Worm (Caenorhabditis elegans) whole organism, dauer: ENCODE data around the gene R01H2.2.

Source experiments
- unc-62 ChIP-seq: sonication (generic microtip); optimal IDR thresholded peaks from 2 replicates; lab custom pipeline; 2017; ENCODE audit warnings: missing biosample characterization, missing genetic modification reagents, missing genetic modification characterization

R01H2.2 gene

DNA sequence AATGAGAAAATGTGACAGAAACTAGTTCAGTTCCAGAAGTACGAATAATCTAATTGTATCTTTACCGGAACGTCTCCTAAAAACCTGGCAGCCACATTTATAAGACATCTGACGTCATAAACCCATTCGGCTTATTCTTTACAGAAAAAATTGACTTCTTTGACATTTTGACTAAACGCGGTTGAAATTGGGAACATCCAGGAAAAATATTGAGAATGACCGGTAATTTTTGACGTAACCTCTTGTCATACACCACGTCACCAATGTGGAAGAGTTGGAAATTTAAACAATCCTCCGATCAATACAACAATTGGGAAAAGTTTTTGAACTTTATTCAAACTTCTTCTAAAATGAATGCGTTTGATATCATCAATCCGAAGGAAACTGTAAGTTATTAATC lies 34.7 kb downstream of the R01H2.2 start, which contains the start of gene ZK418.2:
TSS of gene ZK418.2 (plus strand) at position 301 of the 400 bp plus-strand sequence.
- TF ChIP-seq unc-62: no peak

DNA sequence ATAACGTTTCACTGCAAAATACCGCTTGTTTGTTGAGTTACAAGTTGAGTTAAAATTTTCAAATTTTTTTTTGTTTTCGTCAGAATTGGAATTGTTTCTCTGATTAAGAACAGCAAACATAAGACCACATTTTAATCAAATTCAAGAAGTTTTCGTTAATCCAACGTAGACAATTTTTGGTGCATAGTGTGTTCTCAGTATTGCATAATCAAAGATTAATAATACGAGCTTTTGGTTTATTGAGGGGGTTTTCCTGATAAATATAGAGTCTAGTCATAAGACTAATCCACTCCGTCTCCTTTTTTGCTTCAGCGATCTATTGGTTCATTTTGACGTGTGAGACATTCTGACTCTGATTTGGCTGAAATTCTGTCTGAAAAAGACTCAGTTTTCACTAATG lies 38.8 kb downstream of the R01H2.2 start, which contains the start of gene nhr-9:
TSS of gene nhr-9 (plus strand) at position 307 of the 400 bp plus-strand sequence.
- no peak for TF ChIP-seq unc-62

DNA sequence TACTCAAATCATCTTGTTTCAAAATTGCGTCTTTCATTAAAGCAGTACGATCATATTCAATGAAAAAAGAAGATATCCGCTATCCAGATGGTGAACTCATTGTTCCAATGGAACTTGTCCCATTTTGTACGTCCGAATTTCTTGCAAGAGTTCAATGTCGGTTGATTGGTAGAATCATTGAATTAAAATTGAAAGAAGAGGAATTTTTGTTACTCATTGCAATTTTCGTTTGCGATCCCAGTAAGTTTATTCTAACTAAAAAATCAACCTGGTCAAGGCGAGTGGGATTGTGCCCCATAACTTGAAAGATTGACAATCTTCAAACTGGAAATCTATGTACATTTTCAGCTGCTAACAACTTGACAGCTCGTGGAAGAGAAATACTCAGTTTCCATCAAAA lies 40.1 kb downstream of the R01H2.2 start:
- no peak for TF ChIP-seq unc-62

DNA sequence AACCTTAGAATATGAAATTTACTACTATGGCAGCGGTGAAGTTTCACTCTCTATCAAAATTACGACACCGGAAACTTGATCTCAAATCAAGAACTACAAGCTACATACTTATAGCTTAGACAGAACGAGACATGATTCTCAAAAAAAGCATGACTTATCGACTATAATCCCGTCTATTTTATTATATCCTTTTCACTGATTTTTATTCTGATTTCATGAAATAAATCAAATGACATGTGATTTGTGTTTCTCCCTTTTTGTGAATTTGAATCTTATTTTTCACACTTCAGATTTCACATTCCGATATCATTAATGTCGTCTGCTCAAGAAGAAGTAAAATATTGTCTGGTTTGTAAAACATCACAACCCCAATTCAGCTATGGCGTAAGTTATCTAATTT lies 43.7 kb downstream of the R01H2.2 start, which contains the start of gene ZK418.11:
TSS of gene ZK418.11 (plus strand) at position 289 of the 400 bp plus-strand sequence.
- no peak for TF ChIP-seq unc-62

DNA sequence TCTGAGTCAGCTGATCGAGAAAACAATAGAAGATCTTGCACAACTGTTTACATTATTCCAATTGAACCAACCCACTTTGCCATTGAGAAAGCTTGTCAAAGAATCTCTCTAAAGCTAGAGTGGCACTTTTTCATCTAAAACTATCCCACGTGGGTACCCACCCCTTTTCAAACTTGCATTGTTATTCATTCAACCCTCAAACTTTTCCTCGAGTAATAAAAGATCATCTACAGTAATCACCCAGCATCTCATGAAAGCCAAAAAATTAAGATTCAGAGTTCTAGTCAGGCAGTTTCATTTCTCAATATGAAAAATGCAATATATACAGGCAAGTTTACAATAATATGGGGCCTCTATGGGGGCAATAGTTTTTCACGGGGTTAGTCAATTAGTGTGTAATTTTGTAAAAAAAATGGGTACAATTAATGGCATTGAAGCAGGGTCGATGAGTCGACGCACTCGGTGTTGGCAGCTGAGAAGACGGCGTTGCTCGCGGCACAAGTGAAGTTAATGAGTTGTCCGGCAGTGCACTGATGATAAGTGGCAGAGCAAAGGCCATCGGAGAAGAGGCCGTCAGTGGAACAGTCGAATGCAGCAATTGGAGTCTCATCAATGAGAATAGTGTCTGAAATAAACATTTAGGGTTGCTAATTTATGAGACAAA lies 45.6 kb downstream of the R01H2.2 start:
- no peak for TF ChIP-seq unc-62

DNA sequence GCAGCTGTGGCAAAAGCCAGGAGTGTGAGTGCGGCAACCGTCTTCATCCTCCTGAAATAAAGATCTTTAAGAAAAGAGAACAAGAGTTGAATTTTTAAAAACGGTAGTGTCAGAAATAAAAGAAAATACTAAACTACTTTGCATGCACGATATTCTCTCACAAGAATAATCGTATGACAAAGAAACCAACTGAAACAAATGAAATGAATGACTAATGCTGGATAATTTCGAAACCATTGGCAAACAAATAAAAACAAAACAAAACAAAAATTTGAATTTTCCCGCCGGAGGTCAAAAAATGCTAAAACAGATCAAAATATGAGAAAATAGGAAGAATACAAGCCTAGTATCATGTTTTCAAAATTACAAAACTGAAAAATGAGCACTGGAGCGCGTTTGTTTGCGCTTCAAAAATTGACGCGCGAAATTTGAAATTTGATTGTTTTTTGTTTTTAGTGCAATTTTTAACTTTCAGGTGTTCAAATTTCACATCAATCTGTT lies 47.6 kb downstream of the R01H2.2 start, which contains the start of gene cpg-2:
TSS of gene cpg-2 (minus strand) at position 51 of the 501 bp plus-strand sequence.
- no peak for TF ChIP-seq unc-62

DNA sequence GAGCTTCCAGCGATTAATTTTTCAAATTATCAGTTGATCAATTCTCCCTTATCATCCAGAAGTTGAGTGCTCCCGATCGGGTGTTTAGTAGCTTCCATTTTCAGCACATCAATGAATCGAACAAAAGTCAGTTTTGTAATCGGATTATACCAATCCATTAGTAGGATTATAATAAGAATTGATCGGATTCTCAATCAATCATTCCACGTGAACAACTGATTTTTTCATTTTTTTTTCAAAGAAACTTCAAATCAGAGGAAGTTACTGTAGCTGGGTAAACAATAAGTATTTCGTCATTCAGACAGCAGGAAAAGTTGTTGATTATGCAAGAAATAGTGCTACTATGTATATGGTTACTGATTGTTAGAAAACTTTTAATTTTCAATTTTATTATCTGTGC lies 50.5 kb downstream of the R01H2.2 start:
- no peak for TF ChIP-seq unc-62

DNA sequence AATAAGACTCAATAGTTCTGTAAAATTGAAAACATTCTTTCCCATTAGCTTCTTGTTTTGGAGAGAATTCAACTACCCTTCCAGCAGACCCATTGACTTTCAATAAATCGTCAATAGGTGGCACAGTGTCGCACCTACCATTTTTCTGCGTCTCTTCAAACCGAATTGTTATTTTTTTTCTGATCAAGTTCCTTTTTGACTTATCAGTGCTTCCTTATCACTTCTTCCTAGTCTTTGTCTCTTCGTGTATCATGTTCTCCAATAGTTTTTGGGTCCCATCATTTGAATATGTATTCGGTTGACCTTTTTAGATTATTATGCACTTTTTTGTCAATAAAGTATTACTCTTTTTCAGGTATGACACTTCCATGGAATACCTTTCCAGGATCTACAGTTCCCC lies 51.6 kb downstream of the R01H2.2 start, which contains the start of gene odd-1:
TSS of gene odd-1 (plus strand) at position 349 of the 400 bp plus-strand sequence.
- no peak for TF ChIP-seq unc-62
